Worm (Caenorhabditis elegans): ENCODE measurements around the gene H40L08.2.

H40L08.2 gene

DNA sequence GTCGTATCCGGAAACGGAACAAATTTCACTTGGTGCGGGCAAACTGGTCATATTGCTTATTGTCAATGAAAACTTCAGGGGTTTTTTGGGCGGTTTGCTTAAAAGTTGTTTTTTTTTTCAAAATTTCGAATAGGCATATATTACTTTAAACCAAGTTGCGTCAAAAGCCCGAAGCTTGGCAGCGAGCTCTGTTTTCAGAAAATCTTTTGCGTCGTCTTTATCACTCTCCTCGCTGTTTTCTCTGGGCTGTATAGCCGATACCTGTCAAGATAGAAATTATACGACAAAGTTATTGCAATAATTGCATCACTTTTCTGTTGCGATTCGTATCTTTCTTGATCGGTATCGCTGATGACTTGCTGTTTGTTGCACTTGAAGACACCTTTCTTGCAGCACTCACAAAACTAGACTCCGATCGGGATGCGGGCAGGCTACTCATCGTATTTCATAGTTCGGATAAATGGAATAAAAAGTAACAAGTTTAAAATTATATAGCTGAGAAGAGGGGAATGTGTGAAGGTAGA is 1.4 kb downstream of the H40L08.2 start, which contains the start of the genes H40L08.3 and H40L08.9 (continued):
- no peak for TF ChIP-seq tbx-2 (tag; optimal IDR thresholded peaks at IDR 0.05)
- no peak for TF ChIP-seq lin-39 (tag; optimal IDR thresholded peaks at IDR 0.05)
- no peak for TF ChIP-seq aly-2 (tag; optimal IDR thresholded peaks at IDR 0.05)
- no peak for TF ChIP-seq eor-1 (tag; optimal IDR thresholded peaks at IDR 0.05)
- no peak for TF ChIP-seq ceh-16 (tag; optimal IDR thresholded peaks at IDR 0.05)
- TF ChIP-seq ama-1 (optimal IDR thresholded peaks at IDR 0.05) = peak; percentile 97

DNA sequence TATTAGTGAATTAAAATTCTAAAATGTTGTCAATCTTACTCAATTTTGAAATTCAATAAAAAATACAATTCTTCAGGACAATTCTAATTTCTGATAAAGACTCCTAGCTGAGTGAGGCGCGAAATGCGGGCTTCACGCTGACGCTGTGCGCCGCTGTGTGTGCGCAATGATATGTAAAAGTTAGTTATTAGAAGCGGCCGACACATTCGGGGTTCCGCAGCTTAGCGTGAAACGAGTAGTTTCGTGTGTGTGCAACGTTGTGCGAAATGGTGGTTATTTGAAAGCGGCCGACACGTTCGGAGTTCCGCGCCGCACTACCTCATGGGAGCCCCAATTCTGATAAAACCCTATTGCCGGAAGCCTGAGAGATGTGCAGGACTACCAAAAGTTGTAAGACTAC is 2.4 kb downstream of the H40L08.2 start:
- TF ChIP-seq ceh-82 (tag; optimal IDR thresholded peaks at IDR 0.05) (no peak), egl-5 (tag; optimal IDR thresholded peaks at IDR 0.05) (no peak), unc-39 (tag; optimal IDR thresholded peaks at IDR 0.05) (no peak), ceh-16 (tag; optimal IDR thresholded peaks at IDR 0.05) (no peak), nhr-76 (tag; optimal IDR thresholded peaks at IDR 0.05) (no peak), nhr-67 (tag; optimal IDR thresholded peaks at IDR 0.05) (no peak), jun-1 (tag; optimal IDR thresholded peaks at IDR 0.05) (no peak), ceh-28 (tag; optimal IDR thresholded peaks at IDR 0.05) (no peak), fos-1 (tag; optimal IDR thresholded peaks at IDR 0.05) (no peak), aly-2 (tag; optimal IDR thresholded peaks at IDR 0.05) (no peak), mml-1 (tag; optimal IDR thresholded peaks at IDR 0.05) (no peak), snpc-4 (tag; optimal IDR thresholded peaks at IDR 0.05) (no peak), elt-1 (tag; optimal IDR thresholded peaks at IDR 0.05) (no peak), nhr-11 (tag; optimal IDR thresholded peaks at IDR 0.05) (no peak), mdl-1 (tag; optimal IDR thresholded peaks at IDR 0.05) (no peak), R02D3.7 (tag; optimal IDR thresholded peaks at IDR 0.05) (no peak), pqm-1 (tag; optimal IDR thresholded peaks at IDR 0.05) (no peak), ceh-9 (tag; optimal IDR thresholded peaks at IDR 0.05) (no peak), nhr-237 (tag; optimal IDR thresholded peaks at IDR 0.05) (no peak)

DNA sequence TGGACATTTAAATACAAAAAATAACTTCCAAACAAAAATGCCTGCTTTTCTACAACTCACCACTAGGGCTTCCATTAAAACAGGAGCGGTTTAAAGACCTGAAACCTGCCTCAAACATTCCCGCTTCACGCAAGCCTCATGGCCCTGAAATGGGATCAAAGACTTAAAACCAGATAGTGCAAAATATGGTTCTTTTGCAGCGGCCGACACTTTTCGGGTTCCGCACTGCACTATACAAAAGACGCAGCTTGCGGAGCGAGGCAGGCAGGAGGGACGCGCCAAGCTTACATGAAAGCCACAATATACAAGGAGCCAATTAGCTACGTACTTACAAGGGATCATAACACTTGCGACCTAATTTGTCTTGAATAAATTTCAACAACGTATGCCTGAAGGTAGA is 4.1 kb downstream of the H40L08.2 start:
- TF ChIP-seq nhr-43 (tag; optimal IDR thresholded peaks at IDR 0.05; ENCODE audit: poor library complexity, severe bottlenecking) = no peak
- peak; percentile 2 for TF ChIP-seq snpc-4 (tag; optimal IDR thresholded peaks at IDR 0.05)
- no peak for TF ChIP-seq lin-15B (tag; optimal IDR thresholded peaks at IDR 0.05)
- TF ChIP-seq eor-1 (tag; optimal IDR thresholded peaks at IDR 0.05) = no peak
- no peak for TF ChIP-seq pqm-1 (tag; optimal IDR thresholded peaks at IDR 0.05)
- no peak for TF ChIP-seq mdl-1 (tag; optimal IDR thresholded peaks at IDR 0.05)
- TF ChIP-seq ztf-11 (tag; optimal IDR thresholded peaks at IDR 0.05) = no peak
- TF ChIP-seq R02D3.7 (tag; optimal IDR thresholded peaks at IDR 0.05) = no peak

DNA sequence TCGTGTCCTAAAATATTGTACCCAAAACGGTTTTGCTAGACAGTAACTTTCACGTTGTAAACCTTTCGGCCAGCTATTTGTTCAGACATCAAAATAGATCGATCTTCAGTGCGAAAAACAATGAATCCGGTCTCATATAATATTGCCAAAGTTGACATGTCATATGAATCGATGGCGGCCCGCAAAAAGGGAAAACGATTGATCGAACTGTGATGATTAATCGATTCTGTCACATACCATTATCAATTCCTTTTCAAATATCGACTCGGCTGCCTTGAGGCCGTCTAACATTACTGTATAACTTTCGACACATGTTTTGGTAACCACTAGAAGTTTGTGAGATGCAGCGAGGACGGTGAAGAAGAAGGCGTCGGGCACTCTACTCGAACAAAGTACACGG is 4.7 kb downstream of the H40L08.2 start:
- TF ChIP-seq elt-1 (tag; optimal IDR thresholded peaks at IDR 0.05) (no peak), ceh-9 (tag; optimal IDR thresholded peaks at IDR 0.05) (no peak), nhr-77 (tag; optimal IDR thresholded peaks at IDR 0.05) (no peak), ztf-11 (tag; optimal IDR thresholded peaks at IDR 0.05) (no peak), nhr-76 (tag; optimal IDR thresholded peaks at IDR 0.05) (no peak), pqm-1 (tag; optimal IDR thresholded peaks at IDR 0.05) (no peak), unc-62 (GFP tag; optimal IDR thresholded peaks at IDR 0.05) (no peak), mml-1 (tag; optimal IDR thresholded peaks at IDR 0.05) (no peak), lsy-12 (tag; optimal IDR thresholded peaks at IDR 0.05) (no peak), lin-39 (tag; optimal IDR thresholded peaks at IDR 0.05) (no peak), jun-1 (tag; optimal IDR thresholded peaks at IDR 0.05) (no peak), nhr-25 (tag; optimal IDR thresholded peaks at IDR 0.05) (peak; percentile 60), nhr-43 (tag; optimal IDR thresholded peaks at IDR 0.05; ENCODE audit: poor library complexity, severe bottlenecking) (peak; percentile 52), nhr-28 (tag; optimal IDR thresholded peaks at IDR 0.05) (no peak), snpc-4 (tag; optimal IDR thresholded peaks at IDR 0.05) (no peak), ceh-28 (tag; optimal IDR thresholded peaks at IDR 0.05) (peak; percentile 69), nfya-1 (tag; optimal IDR thresholded peaks at IDR 0.05; ENCODE audit: insufficient read depth) (no peak), nhr-23 (tag; optimal IDR thresholded peaks at IDR 0.05) (peak; percentile 65), nhr-11 (tag; optimal IDR thresholded peaks at IDR 0.05) (no peak), fkh-10 (GFP tag; optimal IDR thresholded peaks at IDR 0.05) (no peak)

DNA sequence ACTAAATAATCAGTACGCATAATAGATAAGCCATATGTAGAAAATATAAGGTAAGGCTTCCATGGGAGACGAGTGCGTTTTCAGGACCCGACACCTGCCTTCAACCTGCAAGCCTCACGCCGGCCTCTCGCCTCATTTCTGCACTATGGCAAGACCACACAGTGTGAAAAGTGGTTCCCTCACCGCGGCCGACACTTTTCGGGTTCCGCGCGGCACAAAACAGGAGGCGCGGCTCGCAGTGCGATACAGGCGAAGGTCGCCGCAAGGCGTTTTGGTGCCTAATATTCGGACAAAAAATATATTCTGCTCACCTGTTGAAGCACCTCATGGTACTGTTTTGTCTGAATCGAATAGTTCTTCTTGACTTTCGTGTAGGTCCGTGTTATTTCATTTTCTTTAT is 7.4 kb downstream of the H40L08.2 start:
- no peak for TF ChIP-seq unc-39 (tag; optimal IDR thresholded peaks at IDR 0.05)
